Worm (Caenorhabditis elegans) whole organism, L2 larva: ENCODE results near the gene F01D4.5.

Experiments
- C34F6.9 ChIP-seq: fragments of 150-350 bp; optimal IDR thresholded peaks from 2 replicates; lab custom pipeline; 2014; ENCODE audit warnings: missing biosample characterization, missing genetic modification characterization
- F13H6.1 ChIP-seq: sonication (generic microtip); optimal IDR thresholded peaks from 2 replicates; lab custom pipeline; 2016; ENCODE audit warnings: missing genetic modification characterization, missing compliant biosample characterization
- R02D3.7 ChIP-seq: fragments of 150-350 bp; optimal IDR thresholded peaks from 2 replicates; lab custom pipeline; 2014; ENCODE audit warnings: missing biosample characterization, missing genetic modification characterization
- Y55F3AM.14 ChIP-seq: fragments of 200-800 bp; sonication (Bioruptor generic); optimal IDR thresholded peaks from 2 replicates; lab custom pipeline; 2018; ENCODE audit warnings: mild to moderate bottlenecking, missing genetic modification characterization, missing compliant biosample characterization
- alr-1 ChIP-seq: fragments of 150-350 bp; optimal IDR thresholded peaks from 2 replicates; lab custom pipeline; 2014; ENCODE audit warnings: missing biosample characterization, missing genetic modification characterization
- aly-2 ChIP-seq: fragments of 150-350 bp; optimal IDR thresholded peaks from 2 replicates; lab custom pipeline; 2014; ENCODE audit warnings: missing biosample characterization, missing genetic modification characterization
- ama-1 ChIP-seq: fragments of 150-350 bp; optimal IDR thresholded peaks from 2 replicates; lab custom pipeline; 2018; ENCODE audit warnings: inconsistent platforms
- blmp-1 ChIP-seq: sonication (generic microtip); optimal IDR thresholded peaks from 2 replicates; lab custom pipeline; 2017; ENCODE audit warnings: missing genetic modification characterization, mild to moderate bottlenecking, missing compliant biosample characterization, antibody characterized with exemption, moderate library complexity; ENCODE audit not compliant: insufficient read depth
- ceh-16 ChIP-seq: fragments of 150-350 bp; optimal IDR thresholded peaks from 2 replicates; lab custom pipeline; 2014; ENCODE audit warnings: missing biosample characterization, missing genetic modification characterization
- ceh-82 ChIP-seq: fragments of 150-350 bp; optimal IDR thresholded peaks from 2 replicates; lab custom pipeline; 2014; ENCODE audit warnings: missing biosample characterization, missing genetic modification characterization
- crh-2 ChIP-seq: sonication (generic microtip); optimal IDR thresholded peaks from 2 replicates; lab custom pipeline; 2017; ENCODE audit warnings: missing biosample characterization, missing genetic modification characterization
- dmd-4 ChIP-seq: sonication (generic microtip); optimal IDR thresholded peaks from 2 replicates; lab custom pipeline; 2017; ENCODE audit warnings: missing biosample characterization, missing genetic modification characterization
- egl-27 ChIP-seq: sonication (generic microtip); optimal IDR thresholded peaks from 3 replicates; lab custom pipeline; 2017; ENCODE audit warnings: missing biosample characterization, missing genetic modification reagents, missing genetic modification characterization
- elt-1 ChIP-seq: fragments of 150-350 bp; optimal IDR thresholded peaks from 2 replicates; lab custom pipeline; 2014; ENCODE audit warnings: missing biosample characterization, missing genetic modification characterization
- elt-3 ChIP-seq: sonication (generic microtip); optimal IDR thresholded peaks from 2 replicates; lab custom pipeline; 2017; ENCODE audit warnings: missing biosample characterization, missing genetic modification characterization
- fos-1 ChIP-seq: fragments of 150-350 bp; optimal IDR thresholded peaks from 2 replicates; lab custom pipeline; 2014; ENCODE audit warnings: missing biosample characterization, missing genetic modification characterization
- lin-11 ChIP-seq: fragments of 150-350 bp; sonication (generic microtip); optimal IDR thresholded peaks from 2 replicates; lab custom pipeline; 2014; ENCODE audit warnings: missing biosample characterization, missing genetic modification characterization, inconsistent platforms, mixed read lengths
- lin-13 ChIP-seq: fragments of 150-350 bp; optimal IDR thresholded peaks from 2 replicates; lab custom pipeline; 2014; ENCODE audit warnings: missing biosample characterization, missing genetic modification reagents, missing genetic modification characterization
- lin-39 ChIP-seq: fragments of 150-350 bp; optimal IDR thresholded peaks from 2 replicates; lab custom pipeline; 2014; ENCODE audit warnings: missing biosample characterization, missing genetic modification reagents, missing genetic modification characterization
- lsy-2 ChIP-seq, 2 experiments: fragments of 150-350 bp in 1 of 2; sonication (generic microtip) in 1 of 2; optimal IDR thresholded peaks; 2 replicates each; lab custom pipeline; 2014 to 2017; ENCODE audit warnings: missing biosample characterization in 2 of 2, missing genetic modification characterization in 2 of 2
- mab-5 ChIP-seq: fragments of 150-350 bp; optimal IDR thresholded peaks from 2 replicates; lab custom pipeline; 2014; ENCODE audit warnings: missing biosample characterization, missing genetic modification characterization
- mbf-1 ChIP-seq: sonication (generic microtip); optimal IDR thresholded peaks from 2 replicates; lab custom pipeline; 2017; ENCODE audit warnings: missing biosample characterization, missing genetic modification characterization
- mdl-1 ChIP-seq, 2 experiments: fragments of 150-350 bp in 1 of 2; sonication (generic microtip) in 1 of 2; optimal IDR thresholded peaks; 2 replicates each; lab custom pipeline; 2017; ENCODE audit warnings: missing biosample characterization in 2 of 2, missing genetic modification characterization in 2 of 2
- nhr-10 ChIP-seq: sonication (generic microtip); optimal IDR thresholded peaks from 2 replicates; lab custom pipeline; 2017; ENCODE audit warnings: missing biosample characterization, missing genetic modification characterization
- nhr-11 ChIP-seq: fragments of 150-350 bp; optimal IDR thresholded peaks from 2 replicates; lab custom pipeline; 2014; ENCODE audit warnings: missing biosample characterization, missing genetic modification characterization
- nhr-12 ChIP-seq: fragments of 150-350 bp; optimal IDR thresholded peaks from 2 replicates; lab custom pipeline; 2014; ENCODE audit warnings: missing biosample characterization, missing genetic modification characterization
- nhr-129 ChIP-seq: fragments of 150-350 bp; optimal IDR thresholded peaks from 2 replicates; lab custom pipeline; 2014; ENCODE audit warnings: missing biosample characterization, missing genetic modification characterization
- nhr-21 ChIP-seq: fragments of 150-350 bp; optimal IDR thresholded peaks from 2 replicates; lab custom pipeline; 2014; ENCODE audit warnings: missing biosample characterization, missing genetic modification characterization
- peb-1 ChIP-seq: fragments of 150-350 bp; optimal IDR thresholded peaks from 2 replicates; lab custom pipeline; 2014; ENCODE audit warnings: missing biosample characterization, missing genetic modification characterization
- sem-4 ChIP-seq: fragments of 150-350 bp; optimal IDR thresholded peaks from 2 replicates; lab custom pipeline; 2014; ENCODE audit warnings: missing biosample characterization, missing genetic modification reagents, missing genetic modification characterization
- sma-9 ChIP-seq, 2 experiments: fragments of 150-350 bp in 1 of 2; sonication (generic microtip) in 1 of 2; optimal IDR thresholded peaks; 2 replicates each; lab custom pipeline; 2014 to 2016; ENCODE audit warnings: missing genetic modification characterization in 2 of 2, mild to moderate bottlenecking in 1 of 2, missing biosample characterization in 1 of 2, missing compliant biosample characterization in 1 of 2, missing genetic modification reagents in 1 of 2, moderate library complexity in 1 of 2
- snpc-4 ChIP-seq: fragments of 150-350 bp; optimal IDR thresholded peaks from 2 replicates; lab custom pipeline; 2014; ENCODE audit warnings: missing biosample characterization, missing genetic modification characterization
- unc-39 ChIP-seq: fragments of 150-350 bp; optimal IDR thresholded peaks from 2 replicates; lab custom pipeline; 2014; ENCODE audit warnings: missing biosample characterization, missing genetic modification characterization
- unc-55 ChIP-seq: fragments of 150-350 bp; sonication (generic microtip); optimal IDR thresholded peaks from 3 replicates; lab custom pipeline; 2014; ENCODE audit warnings: missing biosample characterization, missing genetic modification reagents, missing genetic modification characterization
- unc-62 ChIP-seq: fragments of 150-350 bp; optimal IDR thresholded peaks from 2 replicates; lab custom pipeline; 2014; ENCODE audit warnings: missing biosample characterization, missing genetic modification reagents, missing genetic modification characterization
- zag-1 ChIP-seq: fragments of 150-350 bp; optimal IDR thresholded peaks from 2 replicates; lab custom pipeline; 2014; ENCODE audit warnings: missing biosample characterization, missing genetic modification characterization
- ztf-1 ChIP-seq: fragments of 200-800 bp; sonication (Bioruptor generic); conservative IDR thresholded peaks from 2 replicates; pipeline ENCODE4 v1.3.6; 2022; ENCODE audit warnings: missing genetic modification characterization, missing compliant biosample characterization
- ztf-11 ChIP-seq: sonication (generic microtip); optimal IDR thresholded peaks from 2 replicates; lab custom pipeline; 2017; ENCODE audit warnings: missing biosample characterization, missing genetic modification characterization
- ztf-4 ChIP-seq: fragments of 150-350 bp; optimal IDR thresholded peaks from 2 replicates; lab custom pipeline; 2014; ENCODE audit warnings: missing biosample characterization, missing genetic modification characterization

Gene F01D4.5

ce11 chrIV:10500481-10500880, 17.0 kb upstream of the F01D4.5 start:
- no peak for TF ChIP-seq elt-1
- no peak for TF ChIP-seq fos-1 (tag; lab: Kevin White, UChicago)

DNA sequence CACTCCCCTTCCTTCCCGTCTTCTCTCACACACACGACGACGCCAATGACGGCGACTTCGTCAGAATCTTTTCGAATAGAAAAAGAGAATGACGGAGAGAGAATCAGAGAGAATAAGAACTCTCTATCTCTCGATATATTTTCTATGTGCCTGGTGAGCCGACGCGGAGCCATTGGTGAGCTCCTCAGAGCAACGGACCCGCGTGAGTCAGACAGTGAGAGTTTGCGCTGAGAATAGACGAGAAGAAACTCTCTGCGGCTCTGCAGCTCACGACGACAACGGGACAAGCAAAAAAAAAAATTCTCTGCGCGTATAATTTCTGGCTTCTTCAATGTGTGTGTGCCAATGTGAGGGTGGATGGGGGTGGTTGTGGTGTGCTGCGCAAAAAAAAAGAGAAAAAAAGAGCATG, 16.5 kb upstream of the F01D4.5 start:
- peak; percentile 54 for TF ChIP-seq ztf-4 (tag; lab: Kevin White, UChicago)
- peak; percentile 48 for TF ChIP-seq unc-39 (tag; lab: Kevin White, UChicago)
- TF ChIP-seq unc-55: peak; percentile 94
- TF ChIP-seq mbf-1 (tag; lab: Kevin White, UChicago): no peak
- TF ChIP-seq lin-13 (GFP tag; lab: Kevin White, UChicago): peak; percentile 38
- peak; percentile 82 for TF ChIP-seq C34F6.9
- no peak for TF ChIP-seq ceh-16 (tag; lab: Kevin White, UChicago)
- no peak for TF ChIP-seq nhr-10
- peak; percentile 8 for TF ChIP-seq egl-27 (tag; lab: Kevin White, UChicago)
- peak; percentile 55 for TF ChIP-seq nhr-129
- peak; percentile 19 for TF ChIP-seq Y55F3AM.14 (GFP tag; lab: Kevin White, UChicago)
- peak; percentile 49 for TF ChIP-seq fos-1 (tag; lab: Kevin White, UChicago)
- TF ChIP-seq sem-4 (tag; lab: Kevin White, UChicago): peak; percentile 31
- TF ChIP-seq lin-11: peak; percentile 58
- peak in 1 of 2 experiments; percentile 64 for TF ChIP-seq lsy-2 (tag; optimal IDR thresholded peaks at IDR 0.05; lab: Kevin White, UChicago)
- TF ChIP-seq crh-2: peak; percentile 38
- TF ChIP-seq nhr-21 (tag; lab: Kevin White, UChicago): peak; percentile 19
- TF ChIP-seq F13H6.1 (tag; lab: Kevin White, UChicago): peak; percentile 76
- no peak for TF ChIP-seq alr-1 (tag; lab: Kevin White, UChicago)
- peak in 1 of 2 experiments; percentile 38 for TF ChIP-seq mdl-1 (tag; optimal IDR thresholded peaks at IDR 0.05; lab: Kevin White, UChicago)
- TF ChIP-seq dmd-4 (tag; lab: Kevin White, UChicago): no peak
- TF ChIP-seq sma-9 (GFP tag; optimal IDR thresholded peaks at IDR 0.05; lab: Kevin White, UChicago): peak; percentile 51
- TF ChIP-seq sma-9 (tag; optimal IDR thresholded peaks at IDR 0.05; lab: Kevin White, UChicago): no peak
- peak; percentile 81 for TF ChIP-seq zag-1 (tag; lab: Kevin White, UChicago)
- no peak for TF ChIP-seq R02D3.7 (tag; lab: Kevin White, UChicago)
- no peak for TF ChIP-seq snpc-4
- no peak for TF ChIP-seq ztf-11 (tag; lab: Kevin White, UChicago)
- TF ChIP-seq, all 48 proteins: peak for 18

ce11 chrIV:10498401-10498800, 14.9 kb upstream of the F01D4.5 start:
- TF ChIP-seq ceh-16 (tag; lab: Kevin White, UChicago) (no peak), blmp-1 (tag; lab: Kevin White, UChicago) (no peak), mbf-1 (tag; lab: Kevin White, UChicago) (no peak), ceh-82 (tag; lab: Kevin White, UChicago) (no peak), mdl-1 (tag; optimal IDR thresholded peaks at IDR 0.05; lab: Kevin White, UChicago) (no peak), unc-55 (no peak), ztf-1 (GFP tag; lab: Robert Waterston, UW) (no peak), aly-2 (tag; lab: Kevin White, UChicago) (no peak), ztf-11 (tag; lab: Kevin White, UChicago) (no peak), nhr-12 (tag; lab: Kevin White, UChicago) (no peak), unc-62 (GFP tag; lab: Kevin White, UChicago) (no peak), ama-1 (lab: Kevin White, UChicago) (no peak), elt-3 (tag; lab: Kevin White, UChicago) (no peak), snpc-4 (no peak), lin-11 (no peak), elt-1 (no peak)

- TF ChIP-seq F13H6.1 (tag; lab: Kevin White, UChicago): no peak
- TF ChIP-seq nhr-11 (tag; lab: Kevin White, UChicago): no peak
- no peak for TF ChIP-seq mab-5 (tag; lab: Kevin White, UChicago)
- no peak for TF ChIP-seq lin-13 (GFP tag; lab: Kevin White, UChicago)
- no peak for TF ChIP-seq aly-2 (tag; lab: Kevin White, UChicago)
- no peak for TF ChIP-seq nhr-129
- no peak for TF ChIP-seq unc-55
- no peak for TF ChIP-seq alr-1 (tag; lab: Kevin White, UChicago)
- TF ChIP-seq peb-1: no peak
- no peak for TF ChIP-seq lin-39 (tag; lab: Kevin White, UChicago)
- no peak for TF ChIP-seq blmp-1 (tag; lab: Kevin White, UChicago)
- no peak for TF ChIP-seq nhr-21 (tag; lab: Kevin White, UChicago)
These were observed 6.0 kb upstream of the F01D4.5 start for ce11 chrIV:10489409-10489808.
